Worm (Caenorhabditis elegans) whole organism, early embryonic: Measurements from ENCODE around the gene K08F4.5.

Source experiments
- B0310.2 ChIP-seq: sonication (generic microtip); optimal IDR thresholded peaks from 2 replicates; lab custom pipeline; 2016; ENCODE audit warnings: mild to moderate bottlenecking, missing genetic modification characterization, missing compliant biosample characterization
- F13C5.2 ChIP-seq: sonication (generic microtip); optimal IDR thresholded peaks from 2 replicates; lab custom pipeline; 2017; ENCODE audit warnings: mild to moderate bottlenecking, missing genetic modification characterization, inconsistent platforms, missing compliant biosample characterization
- aly-1 ChIP-seq: sonication (generic microtip); optimal IDR thresholded peaks from 2 replicates; lab custom pipeline; 2016; ENCODE audit warnings: missing genetic modification characterization, missing compliant biosample characterization
- ama-1 ChIP-seq: fragments of 150-350 bp; optimal IDR thresholded peaks from 2 replicates; lab custom pipeline; 2014
- ceh-13 ChIP-seq: fragments of 200-800 bp; sonication (Bioruptor generic); optimal IDR thresholded peaks from 2 replicates; lab custom pipeline; 2018; ENCODE audit warnings: mild to moderate bottlenecking, missing genetic modification characterization, missing compliant biosample characterization
- ceh-36 ChIP-seq: sonication (generic microtip); optimal IDR thresholded peaks from 2 replicates; lab custom pipeline; 2016; ENCODE audit warnings: missing genetic modification characterization, inconsistent platforms, missing compliant biosample characterization
- ets-7 ChIP-seq: sonication (generic microtip); optimal IDR thresholded peaks from 2 replicates; lab custom pipeline; 2016; ENCODE audit warnings: missing genotype, missing genetic modification characterization, missing compliant biosample characterization
- flt-1 ChIP-seq: fragments of 200-800 bp; sonication (Bioruptor generic); IDR thresholded peaks from 2 replicates; pipeline ENCODE4 v1.3.6; 2022; ENCODE audit warnings: missing genetic modification characterization, missing compliant biosample characterization
- hmbx-1 ChIP-seq: sonication (generic microtip); optimal IDR thresholded peaks from 2 replicates; lab custom pipeline; 2016; ENCODE audit warnings: mild to moderate bottlenecking, missing genetic modification characterization, missing compliant biosample characterization
- hmg-4 ChIP-seq: fragments of 200-800 bp; sonication (Bioruptor generic); optimal IDR thresholded peaks from 2 replicates; lab custom pipeline; 2018; ENCODE audit warnings: mild to moderate bottlenecking, missing genetic modification characterization, missing compliant biosample characterization
- hnd-1 ChIP-seq: sonication (generic microtip); optimal IDR thresholded peaks from 2 replicates; lab custom pipeline; 2016; ENCODE audit warnings: missing genetic modification characterization, missing compliant biosample characterization
- pes-1 ChIP-seq: fragments of 200-800 bp; sonication (Bioruptor generic); IDR thresholded peaks from 2 replicates; pipeline ENCODE4 v1.3.6; 2022; ENCODE audit warnings: missing genetic modification reagents, missing genetic modification characterization, missing compliant biosample characterization
- scrt-1 ChIP-seq: fragments of 200-800 bp; sonication (Bioruptor generic); IDR thresholded peaks from 2 replicates; pipeline ENCODE4 v1.3.6; 2022; ENCODE audit warnings: missing genetic modification characterization, missing compliant biosample characterization
- sea-1 ChIP-seq: fragments of 200-800 bp; sonication (Bioruptor generic); conservative IDR thresholded peaks from 2 replicates; pipeline ENCODE4 v1.3.6; 2022; ENCODE audit warnings: missing genetic modification characterization, missing compliant biosample characterization
- tbx-11 ChIP-seq: fragments of 200-800 bp; sonication (Bioruptor generic); IDR thresholded peaks from 2 replicates; pipeline ENCODE4 v1.3.6; 2022; ENCODE audit warnings: missing genetic modification characterization, missing compliant biosample characterization
- tbx-37 ChIP-seq: fragments of 200-800 bp; sonication (Bioruptor generic); conservative IDR thresholded peaks from 2 replicates; pipeline ENCODE4 v1.3.6; 2022; ENCODE audit warnings: missing genetic modification reagents, missing genetic modification characterization, missing compliant biosample characterization
- tra-4 ChIP-seq: sonication (generic microtip); optimal IDR thresholded peaks from 2 replicates; lab custom pipeline; 2017; ENCODE audit warnings: missing genetic modification characterization, missing compliant biosample characterization

Gene K08F4.5

DNA sequence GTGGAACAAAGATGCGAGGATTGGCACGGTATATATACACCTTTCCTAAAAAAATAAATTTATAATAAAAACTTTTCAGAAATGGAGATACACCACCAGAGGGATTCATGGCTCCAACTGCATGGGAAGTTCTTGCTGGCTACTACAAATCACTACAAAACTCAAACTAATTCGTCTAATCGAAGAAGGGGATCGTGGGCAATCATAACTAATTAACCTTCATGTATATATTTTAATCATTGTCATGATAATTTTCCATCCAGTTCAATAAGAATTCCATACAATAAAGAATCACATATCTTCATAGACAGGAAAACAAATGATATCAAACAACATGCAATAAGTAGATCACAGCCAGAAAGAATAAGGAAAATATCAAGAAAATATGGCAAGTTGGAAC, 28.4 kb upstream of the K08F4.5 start:
- TF ChIP-seq sea-1 (GFP tag; lab: Robert Waterston, UW) (no peak), F13C5.2 (no peak), ceh-13 (GFP tag; lab: Kevin White, UChicago) (no peak), ets-7 (tag; lab: Kevin White, UChicago) (no peak), scrt-1 (GFP tag; lab: Robert Waterston, UW) (no peak), tbx-11 (GFP tag; lab: Robert Waterston, UW) (no peak), tbx-37 (GFP tag; lab: Robert Waterston, UW) (no peak), hmg-4 (GFP tag; lab: Kevin White, UChicago) (no peak), ama-1 (lab: Kevin White, UChicago) (no peak), tra-4 (tag; lab: Kevin White, UChicago) (no peak), pes-1 (GFP tag; lab: Robert Waterston, UW) (no peak), flt-1 (no peak), B0310.2 (tag; lab: Kevin White, UChicago) (no peak), aly-1 (tag; lab: Kevin White, UChicago) (no peak), hmbx-1 (tag; lab: Kevin White, UChicago) (no peak), hnd-1 (tag; lab: Kevin White, UChicago) (no peak), ceh-36 (no peak)

DNA sequence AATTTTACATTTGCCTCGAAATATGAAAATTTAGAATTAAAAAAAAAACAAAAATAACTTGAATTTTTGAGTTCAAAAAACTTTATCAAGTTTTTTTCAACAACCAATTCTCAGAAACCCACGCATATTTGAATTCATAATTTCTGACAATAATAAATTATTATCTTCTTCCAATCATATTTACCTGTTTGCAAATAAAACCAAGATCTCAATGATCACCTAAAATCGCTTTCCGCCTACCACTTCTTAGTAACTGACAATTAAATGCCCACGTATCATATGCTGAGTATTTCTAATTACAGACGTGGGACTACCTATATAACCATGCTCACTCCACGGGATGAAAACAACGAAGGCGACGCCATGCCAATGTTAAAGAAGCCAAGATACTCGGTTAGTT, 26.0 kb upstream of the K08F4.5 start, which contains the start of gene pps-1:
TSS of gene pps-1 (plus strand) at position 301 of the 400 bp plus-strand sequence.
- TF ChIP-seq tbx-37 (GFP tag; lab: Robert Waterston, UW) = no peak
- TF ChIP-seq tbx-11 (GFP tag; lab: Robert Waterston, UW) = no peak
- TF ChIP-seq hmbx-1 (tag; lab: Kevin White, UChicago) = no peak
- TF ChIP-seq sea-1 (GFP tag; lab: Robert Waterston, UW) = no peak
- no peak for TF ChIP-seq hnd-1 (tag; lab: Kevin White, UChicago)
- TF ChIP-seq hmg-4 (GFP tag; lab: Kevin White, UChicago) = no peak
- no peak for TF ChIP-seq pes-1 (GFP tag; lab: Robert Waterston, UW)
- no peak for TF ChIP-seq ceh-13 (GFP tag; lab: Kevin White, UChicago)
- no peak for TF ChIP-seq aly-1 (tag; lab: Kevin White, UChicago)
- no peak for TF ChIP-seq flt-1
- no peak for TF ChIP-seq ceh-36
- TF ChIP-seq scrt-1 (GFP tag; lab: Robert Waterston, UW) = no peak

DNA sequence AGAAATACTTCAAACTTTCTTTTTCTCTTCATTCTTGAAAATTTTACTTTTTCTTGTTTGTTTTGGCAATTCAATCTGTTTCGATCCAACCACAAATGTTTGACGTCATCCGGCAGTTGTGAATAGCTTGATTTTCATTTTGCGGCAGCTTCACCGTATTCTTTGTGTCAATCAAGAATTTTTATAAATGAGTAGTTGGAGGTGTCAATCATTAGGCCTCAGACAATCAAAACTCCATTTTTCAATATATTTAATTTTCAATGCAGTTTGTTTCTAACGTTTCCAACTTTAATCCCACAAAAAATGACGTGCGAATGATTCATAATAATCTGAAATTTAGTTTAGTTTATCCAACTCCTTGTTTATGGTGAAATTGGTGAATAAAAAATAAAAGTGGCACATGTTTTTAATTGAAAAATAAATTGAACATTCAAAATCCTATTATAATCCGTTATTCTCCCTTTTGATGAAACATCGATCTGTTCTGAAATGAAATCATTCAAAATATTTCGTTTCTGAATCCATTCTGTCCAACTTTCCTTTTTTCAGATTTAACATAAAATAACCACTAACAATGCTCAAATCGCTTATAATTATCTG, 21.9 kb upstream of the K08F4.5 start, which contains the start of gene ttr-53:
TSS of gene ttr-53 (plus strand) at position 550 of the 600 bp plus-strand sequence.
- TF ChIP-seq flt-1 (no peak), aly-1 (tag; lab: Kevin White, UChicago) (no peak), ama-1 (lab: Kevin White, UChicago) (no peak), pes-1 (GFP tag; lab: Robert Waterston, UW) (no peak), hmbx-1 (tag; lab: Kevin White, UChicago) (no peak), B0310.2 (tag; lab: Kevin White, UChicago) (no peak), ets-7 (tag; lab: Kevin White, UChicago) (no peak), tbx-11 (GFP tag; lab: Robert Waterston, UW) (no peak), F13C5.2 (no peak), scrt-1 (GFP tag; lab: Robert Waterston, UW) (no peak), ceh-13 (GFP tag; lab: Kevin White, UChicago) (no peak), tbx-37 (GFP tag; lab: Robert Waterston, UW) (no peak), ceh-36 (no peak), tra-4 (tag; lab: Kevin White, UChicago) (no peak), hnd-1 (tag; lab: Kevin White, UChicago) (no peak)

DNA sequence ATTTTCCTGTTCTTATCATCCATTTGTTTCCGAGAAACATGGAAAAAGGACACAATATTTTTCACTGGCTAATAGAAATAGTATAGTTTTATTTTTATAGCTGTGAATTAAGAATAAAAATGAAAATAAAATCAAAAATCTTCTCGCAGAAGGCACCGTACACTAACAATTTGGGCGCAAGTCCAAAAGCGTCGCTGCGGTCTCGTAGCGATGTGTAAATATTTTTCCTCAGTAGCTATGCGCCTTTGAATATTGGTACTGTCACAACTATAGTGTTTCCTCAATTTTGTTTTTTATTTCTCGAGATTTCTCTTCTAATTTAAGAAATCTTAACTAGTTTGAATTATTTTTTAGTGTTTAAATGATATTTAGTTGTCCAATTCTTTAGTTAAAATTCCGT, 21.3 kb upstream of the K08F4.5 start:
- TF ChIP-seq flt-1 (no peak), sea-1 (GFP tag; lab: Robert Waterston, UW) (no peak), B0310.2 (tag; lab: Kevin White, UChicago) (no peak), aly-1 (tag; lab: Kevin White, UChicago) (no peak), ama-1 (lab: Kevin White, UChicago) (no peak), ceh-13 (GFP tag; lab: Kevin White, UChicago) (no peak), hmbx-1 (tag; lab: Kevin White, UChicago) (no peak), tbx-37 (GFP tag; lab: Robert Waterston, UW) (no peak), scrt-1 (GFP tag; lab: Robert Waterston, UW) (no peak), hnd-1 (tag; lab: Kevin White, UChicago) (no peak), ets-7 (tag; lab: Kevin White, UChicago) (no peak), hmg-4 (GFP tag; lab: Kevin White, UChicago) (no peak), ceh-36 (no peak), tbx-11 (GFP tag; lab: Robert Waterston, UW) (no peak), tra-4 (tag; lab: Kevin White, UChicago) (no peak), pes-1 (GFP tag; lab: Robert Waterston, UW) (no peak), F13C5.2 (no peak)

DNA sequence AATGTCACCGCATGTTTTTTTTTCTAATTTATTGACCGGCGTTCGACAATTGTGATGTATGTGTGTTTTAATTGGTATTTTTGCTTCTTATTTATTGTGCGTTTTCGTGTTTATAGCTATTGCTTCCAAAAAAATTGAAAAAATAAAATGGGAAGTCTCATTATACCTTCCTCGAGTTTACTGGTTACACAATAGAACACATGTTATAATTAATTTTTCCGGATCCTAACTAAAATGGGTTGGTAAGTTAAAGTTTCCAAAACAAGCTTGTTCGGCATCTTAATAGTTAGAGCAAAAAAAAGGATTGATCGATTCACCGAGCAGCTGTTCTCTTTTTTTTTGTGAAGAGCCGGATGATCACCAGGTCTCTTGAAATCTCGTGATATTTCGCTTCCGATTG, 19.8 kb upstream of the K08F4.5 start, which contains the start of gene ttr-54:
TSS of gene ttr-54 (plus strand) at position 301 of the 400 bp plus-strand sequence.
- TF ChIP-seq F13C5.2 (no peak), pes-1 (GFP tag; lab: Robert Waterston, UW) (no peak), ets-7 (tag; lab: Kevin White, UChicago) (no peak), aly-1 (tag; lab: Kevin White, UChicago) (no peak), ama-1 (lab: Kevin White, UChicago) (no peak), tbx-11 (GFP tag; lab: Robert Waterston, UW) (no peak), tbx-37 (GFP tag; lab: Robert Waterston, UW) (no peak), hnd-1 (tag; lab: Kevin White, UChicago) (no peak), B0310.2 (tag; lab: Kevin White, UChicago) (no peak), flt-1 (no peak), scrt-1 (GFP tag; lab: Robert Waterston, UW) (no peak), hmg-4 (GFP tag; lab: Kevin White, UChicago) (no peak), sea-1 (GFP tag; lab: Robert Waterston, UW) (no peak)

- no peak for TF ChIP-seq ets-7 (tag; lab: Kevin White, UChicago)
- no peak for TF ChIP-seq ceh-13 (GFP tag; lab: Kevin White, UChicago)
- TF ChIP-seq hnd-1 (tag; lab: Kevin White, UChicago) = no peak
- no peak for TF ChIP-seq ama-1 (lab: Kevin White, UChicago)
- TF ChIP-seq ceh-36 = no peak
- TF ChIP-seq pes-1 (GFP tag; lab: Robert Waterston, UW) = no peak
- TF ChIP-seq scrt-1 (GFP tag; lab: Robert Waterston, UW) = no peak
- TF ChIP-seq hmbx-1 (tag; lab: Kevin White, UChicago) = no peak
- TF ChIP-seq F13C5.2 = no peak
- no peak for TF ChIP-seq aly-1 (tag; lab: Kevin White, UChicago)
- no peak for TF ChIP-seq sea-1 (GFP tag; lab: Robert Waterston, UW)
- TF ChIP-seq flt-1 = no peak
- no peak for TF ChIP-seq tbx-37 (GFP tag; lab: Robert Waterston, UW)
- no peak for TF ChIP-seq hmg-4 (GFP tag; lab: Kevin White, UChicago)
- no peak for TF ChIP-seq B0310.2 (tag; lab: Kevin White, UChicago)
Measured at ce11 chrIV:10153479-10153878, 17.8 kb upstream of the K08F4.5 start.
